Worm (Caenorhabditis elegans): ENCODE results near the gene arcp-1.

The arcp-1 gene

DNA sequence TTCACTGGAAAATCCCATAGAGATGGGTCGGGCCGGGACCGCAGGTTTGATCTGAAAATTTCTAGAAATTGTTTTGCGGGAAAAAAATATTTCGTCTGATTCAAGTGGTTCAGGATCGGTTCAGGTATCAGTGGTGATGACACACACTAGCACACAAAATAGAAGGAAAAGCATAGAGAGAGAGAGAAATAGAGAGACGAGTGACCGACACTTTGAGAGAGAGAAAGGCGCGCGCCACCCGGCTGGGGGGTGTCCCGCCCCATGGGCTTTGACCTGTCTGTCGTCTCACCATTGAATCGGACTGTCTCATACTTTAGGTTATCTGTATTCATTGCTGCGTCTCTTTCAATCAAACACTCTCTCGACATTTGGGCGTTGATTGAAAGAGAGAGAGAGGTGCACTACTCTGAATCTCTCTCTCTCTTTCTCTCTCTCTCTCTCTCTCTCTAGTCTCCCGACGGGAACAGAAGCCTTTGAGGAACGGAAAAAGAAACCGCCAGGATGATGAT, 27.3 kb upstream of the arcp-1 start, which contains the start of gene acy-3 (continued):
- TF ChIP-seq aly-2 (tag; optimal IDR thresholded peaks at IDR 0.05) (no peak), ztf-11 (tag; optimal IDR thresholded peaks at IDR 0.05) (no peak), daf-19 (GFP tag; conservative IDR thresholded peaks at IDR 0.05) (no peak), arid-1 (GFP tag; conservative IDR thresholded peaks at IDR 0.05) (0 out of 2 replicates have a peak, but pooled peaks have one; percentile 44), lin-1 (GFP tag; IDR thresholded peaks at IDR 0.05) (peak; percentile 30; the same call in 1 of the 2 replicates)

- TF ChIP-seq nhr-77 (tag; optimal IDR thresholded peaks at IDR 0.05) = no peak
- no peak for TF ChIP-seq vab-7 (GFP tag; IDR thresholded peaks at IDR 0.05)
- no peak for TF ChIP-seq lin-1 (GFP tag; IDR thresholded peaks at IDR 0.05)
- TF ChIP-seq ztf-7 (tag; optimal IDR thresholded peaks at IDR 0.05) = no peak
- TF ChIP-seq nhr-28 (tag; optimal IDR thresholded peaks at IDR 0.05) = peak; percentile 34
- TF ChIP-seq zag-1 (tag; optimal IDR thresholded peaks at IDR 0.05) = no peak
- TF ChIP-seq nhr-6 (tag; optimal IDR thresholded peaks at IDR 0.05) = no peak
- no peak for TF ChIP-seq ceh-28 (tag; optimal IDR thresholded peaks at IDR 0.05)
- TF ChIP-seq Y5F2A.4 (GFP tag; optimal IDR thresholded peaks at IDR 0.05) = no peak
- peak; percentile 81 for TF ChIP-seq pqm-1 (tag; optimal IDR thresholded peaks at IDR 0.05)
- TF ChIP-seq lir-3 (tag; optimal IDR thresholded peaks at IDR 0.05) = no peak
- TF ChIP-seq aly-2 (tag; optimal IDR thresholded peaks at IDR 0.05) = no peak
- TF ChIP-seq dpl-1 (GFP tag; optimal IDR thresholded peaks at IDR 0.05) = no peak
- TF ChIP-seq zip-2 (tag; optimal IDR thresholded peaks at IDR 0.05) = no peak
- no peak for TF ChIP-seq snpc-4 (tag; optimal IDR thresholded peaks at IDR 0.05)
- no peak for TF ChIP-seq snpc-1.2 (GFP tag; IDR thresholded peaks at IDR 0.05)
- no peak for TF ChIP-seq aha-1 (tag)
- no peak for TF ChIP-seq zip-11 (GFP tag; IDR thresholded peaks at IDR 0.05)
- no peak for TF ChIP-seq mdt-29 (GFP tag; IDR thresholded peaks at IDR 0.05)
- TF ChIP-seq ZK337.2 (GFP tag; IDR thresholded peaks at IDR 0.05) = no peak
- TF ChIP-seq mxl-2 (GFP tag; conservative IDR thresholded peaks at IDR 0.05) = no peak
- TF ChIP-seq skn-1 (tag; optimal IDR thresholded peaks at IDR 0.05) = no peak
- TF ChIP-seq ceh-32 (tag; optimal IDR thresholded peaks at IDR 0.05; ENCODE audit: poor library complexity) = no peak
- peak; percentile 57 for TF ChIP-seq dve-1 (tag; optimal IDR thresholded peaks at IDR 0.05; ENCODE audit: insufficient read depth)
- no peak for TF ChIP-seq hif-1 (tag; optimal IDR thresholded peaks at IDR 0.05)
- TF ChIP-seq mes-2 (tag; optimal IDR thresholded peaks at IDR 0.05; ENCODE audit: poor library complexity, severe bottlenecking) = no peak
- no peak for TF ChIP-seq zfp-2 (tag; optimal IDR thresholded peaks at IDR 0.05)
- no peak for TF ChIP-seq dmd-9 (GFP tag; IDR thresholded peaks at IDR 0.05)
- no peak for TF ChIP-seq daf-16 (GFP tag; optimal IDR thresholded peaks at IDR 0.05)
- TF ChIP-seq daf-16 (tag; optimal IDR thresholded peaks at IDR 0.05) = peak; percentile 21
- TF ChIP-seq mep-1 (tag; optimal IDR thresholded peaks at IDR 0.05) = no peak
- TF ChIP-seq nhr-76 (tag; optimal IDR thresholded peaks at IDR 0.05) = no peak
- TF ChIP-seq tag-97 (GFP tag; IDR thresholded peaks at IDR 0.05) = no peak
- no peak for TF ChIP-seq mdl-1 (tag; optimal IDR thresholded peaks at IDR 0.05)
- peak; percentile 45 for TF ChIP-seq hlh-11 (tag; optimal IDR thresholded peaks at IDR 0.05)
- no peak for TF ChIP-seq egl-27 (tag; optimal IDR thresholded peaks at IDR 0.05)
- 0 out of 2 replicates have a peak, but pooled peaks have one; percentile 9 for TF ChIP-seq dmd-6 (GFP tag; IDR thresholded peaks at IDR 0.05)
- no peak for TF ChIP-seq saeg-2 (GFP tag; IDR thresholded peaks at IDR 0.05)
- TF ChIP-seq php-3 (GFP tag; IDR thresholded peaks at IDR 0.05) = peak; percentile 66; the same call in 1 of the 2 replicates
- no peak for TF ChIP-seq nhr-25 (tag; optimal IDR thresholded peaks at IDR 0.05; ENCODE audit: borderline replicate concordance, insufficient read depth)
- TF ChIP-seq nhr-48 (tag; optimal IDR thresholded peaks at IDR 0.05) = no peak
- TF ChIP-seq zfp-3 (GFP tag; conservative IDR thresholded peaks at IDR 0.05) = no peak
Observed at ce11 chrIII:3785094-3785493, 25.9 kb upstream of the arcp-1 start.

All from whole organism, L4 larva.